Fruit fly (Drosophila melanogaster): ENCODE data around the gene Gr10b.

DNA sequence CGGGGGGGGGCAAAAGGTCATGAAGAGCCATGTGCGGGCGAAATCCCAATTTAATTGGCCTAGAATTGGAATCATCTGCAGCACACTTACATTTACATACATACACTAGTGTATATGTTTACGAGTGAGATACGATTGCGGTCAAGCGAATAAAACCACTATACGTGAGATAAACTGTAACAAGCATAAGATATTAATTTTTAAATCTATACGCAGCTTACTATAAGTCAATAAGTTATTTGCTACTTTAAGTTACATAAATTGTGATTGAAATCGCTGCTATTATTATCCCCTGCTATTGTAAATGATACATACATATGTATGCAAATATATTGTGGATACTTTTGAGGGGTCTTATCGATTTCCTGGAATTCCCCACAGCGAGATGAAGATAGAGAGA lies 33.9 kb downstream of the Gr10b start:
- TF ChIP-seq h (GFP tag; optimal IDR thresholded peaks at IDR 0.05) (no peak), foxo (GFP tag; optimal IDR thresholded peaks at IDR 0.05) (peak in 1 of 2 experiments; percentile 16), CG32264 (GFP tag; optimal IDR thresholded peaks at IDR 0.05) (no peak), fru (GFP tag; optimal IDR thresholded peaks at IDR 0.05) (peak; percentile 3)
